Fruit fly (Drosophila melanogaster): ENCODE data around the gene CG3568.

The CG3568 gene

dm6 chrX:4542353-4542752 lies at the start of gene CG3568:
Gene CG3568 (plus strand): TSS chrX:4542630.
- TF ChIP-seq CG11902 (GFP tag; optimal IDR thresholded peaks at IDR 0.05) (no peak), CG6163 (GFP tag; IDR thresholded peaks at IDR 0.05) (no peak), CG32006 (GFP tag; optimal IDR thresholded peaks at IDR 0.05) (no peak), dac (GFP tag; optimal IDR thresholded peaks at IDR 0.05) (no peak), salr (GFP tag; optimal IDR thresholded peaks at IDR 0.05) (no peak), lz (GFP tag; optimal IDR thresholded peaks at IDR 0.05) (no peak), CG8119 (GFP tag; IDR thresholded peaks at IDR 0.05) (no peak), Met (GFP tag; optimal IDR thresholded peaks at IDR 0.05) (no peak), ss (GFP tag; optimal IDR thresholded peaks at IDR 0.05) (no peak), CG3919 (GFP tag; optimal IDR thresholded peaks at IDR 0.05) (no peak), CG6276 (GFP tag; optimal IDR thresholded peaks at IDR 0.05) (no peak), Eip75B (GFP tag; optimal IDR thresholded peaks at IDR 0.05) (no peak), CG10631 (GFP tag; optimal IDR thresholded peaks at IDR 0.05) (no peak), net (GFP tag; optimal IDR thresholded peaks at IDR 0.05) (no peak), vri (GFP tag; optimal IDR thresholded peaks at IDR 0.05) (no peak), dsx (GFP tag; optimal IDR thresholded peaks at IDR 0.05; ENCODE audit: poor library complexity, severe bottlenecking) (no peak), Gug (GFP tag; IDR thresholded peaks at IDR 0.05) (no peak), Eip78C (GFP tag) (no peak), fd85E (GFP tag; optimal IDR thresholded peaks at IDR 0.05) (no peak), topi (GFP tag; optimal IDR thresholded peaks at IDR 0.05) (no peak)

- no peak for TF ChIP-seq CG8319 (GFP tag; optimal IDR thresholded peaks at IDR 0.05)
- peak; percentile 73 for TF ChIP-seq svp (GFP tag)
- no peak for TF ChIP-seq CG9139 (GFP tag; optimal IDR thresholded peaks at IDR 0.05)
- peak; percentile 57 for TF ChIP-seq Eip78C (GFP tag)
- no peak for TF ChIP-seq pdm3 (GFP tag; optimal IDR thresholded peaks at IDR 0.05)
- peak; percentile 41 for TF ChIP-seq Hr39 (GFP tag; optimal IDR thresholded peaks at IDR 0.05)
- TF ChIP-seq CG31627 (GFP tag; optimal IDR thresholded peaks at IDR 0.05): peak; percentile 34
- TF ChIP-seq Smox (GFP tag; optimal IDR thresholded peaks at IDR 0.05): peak; percentile 38
- TF ChIP-seq lz (GFP tag; optimal IDR thresholded peaks at IDR 0.05): peak; percentile 31
- TF ChIP-seq eg (GFP tag; IDR thresholded peaks at IDR 0.05): no peak
- TF ChIP-seq CG34406 (GFP tag; optimal IDR thresholded peaks at IDR 0.05): no peak
- TF ChIP-seq esn (GFP tag; optimal IDR thresholded peaks at IDR 0.05): peak; percentile 29
Measured at dm6 chrX:4493192-4493900, 49.1 kb upstream of the CG3568 start.

DNA sequence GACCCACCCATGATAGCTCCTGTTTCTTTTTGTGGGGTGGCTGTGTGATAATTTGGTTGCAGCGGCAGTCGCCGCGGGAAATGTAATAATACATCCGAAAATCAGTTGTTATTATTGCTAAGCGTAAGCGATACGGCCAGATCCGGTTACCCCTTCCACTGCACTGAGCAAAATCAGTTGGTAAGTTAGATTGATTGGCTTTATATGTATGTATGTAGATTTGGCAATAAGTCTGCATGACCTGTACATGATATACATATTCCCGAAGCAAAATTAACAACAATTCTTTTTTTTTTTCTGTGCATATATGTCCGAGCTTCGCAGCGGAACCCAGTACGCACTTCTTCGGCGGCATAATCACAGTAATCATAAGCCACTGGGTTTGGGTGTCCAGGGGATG lies 44.2 kb upstream of the CG3568 start:
- TF ChIP-seq Gug (GFP tag; IDR thresholded peaks at IDR 0.05) (no peak), CG10669 (GFP tag; optimal IDR thresholded peaks at IDR 0.05) (no peak), CG7368 (GFP tag; optimal IDR thresholded peaks at IDR 0.05) (no peak), ss (GFP tag; optimal IDR thresholded peaks at IDR 0.05) (no peak), CG9139 (GFP tag; optimal IDR thresholded peaks at IDR 0.05) (no peak), spab (GFP tag; optimal IDR thresholded peaks at IDR 0.05) (no peak), CG11762 (GFP tag; optimal IDR thresholded peaks at IDR 0.05; ENCODE audit: insufficient read depth) (no peak), CG6808 (GFP tag; optimal IDR thresholded peaks at IDR 0.05) (no peak), Eip78C (GFP tag) (peak; percentile 61), net (GFP tag; optimal IDR thresholded peaks at IDR 0.05) (no peak), CG4318 (GFP tag; optimal IDR thresholded peaks at IDR 0.05) (no peak), cyc (GFP tag; optimal IDR thresholded peaks at IDR 0.05) (peak; percentile 12), CG32006 (GFP tag; optimal IDR thresholded peaks at IDR 0.05) (no peak), vri (GFP tag; optimal IDR thresholded peaks at IDR 0.05) (no peak), eg (GFP tag; IDR thresholded peaks at IDR 0.05) (no peak), CG10631 (GFP tag; optimal IDR thresholded peaks at IDR 0.05) (no peak), salr (GFP tag; optimal IDR thresholded peaks at IDR 0.05) (no peak), Eip75B (GFP tag; optimal IDR thresholded peaks at IDR 0.05) (no peak), CG34406 (GFP tag; optimal IDR thresholded peaks at IDR 0.05) (no peak), CG3032 (tag; optimal IDR thresholded peaks at IDR 0.05) (no peak), CG16779 (tag; optimal IDR thresholded peaks at IDR 0.05) (no peak), OdsH (GFP tag; optimal IDR thresholded peaks at IDR 0.05) (no peak), CG8319 (GFP tag; optimal IDR thresholded peaks at IDR 0.05) (no peak), achi (GFP tag; optimal IDR thresholded peaks at IDR 0.05) (no peak), fd59A (GFP tag; optimal IDR thresholded peaks at IDR 0.05) (no peak), esn (GFP tag; optimal IDR thresholded peaks at IDR 0.05) (peak; percentile 25), Met (GFP tag; optimal IDR thresholded peaks at IDR 0.05) (peak; percentile 36), CG8119 (GFP tag; IDR thresholded peaks at IDR 0.05) (no peak), CG8632 (GFP tag; optimal IDR thresholded peaks at IDR 0.05) (no peak), Hr39 (GFP tag; optimal IDR thresholded peaks at IDR 0.05) (peak; percentile 15), fd85E (GFP tag; optimal IDR thresholded peaks at IDR 0.05) (no peak), dac (GFP tag; optimal IDR thresholded peaks at IDR 0.05) (no peak), topi (GFP tag; optimal IDR thresholded peaks at IDR 0.05) (peak; percentile 12), CG11902 (GFP tag; optimal IDR thresholded peaks at IDR 0.05) (no peak), CG6163 (GFP tag; IDR thresholded peaks at IDR 0.05) (no peak), Sox102F (GFP tag; optimal IDR thresholded peaks at IDR 0.05) (peak; percentile 31)

All from whole organism, prepupa.